Worm (Caenorhabditis elegans): ENCODE results near the gene wip-1.

DNA sequence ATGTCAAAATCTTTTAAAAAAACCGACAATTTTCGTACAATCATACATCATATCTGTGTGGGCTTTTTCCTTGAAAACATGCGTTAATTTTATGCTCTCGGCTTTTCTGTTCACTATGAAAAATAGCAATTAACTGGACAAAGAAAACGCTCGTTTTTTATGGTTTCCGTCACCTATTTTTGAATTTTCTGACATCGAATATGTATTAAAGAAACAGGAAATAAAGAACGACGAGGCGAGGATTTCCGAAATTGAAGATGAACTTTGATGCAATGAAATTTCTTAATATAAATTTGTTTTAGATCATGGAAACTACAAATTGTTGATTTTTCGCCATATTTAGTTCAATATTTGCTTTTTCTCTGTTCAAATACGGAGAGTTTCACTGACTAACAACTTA is 34.5 kb upstream of the wip-1 start:
- no peak for TF ChIP-seq rec-8 (tag; optimal IDR thresholded peaks at IDR 0.05)
- TF ChIP-seq aptf-2 (GFP tag; conservative IDR thresholded peaks at IDR 0.05): no peak
- TF ChIP-seq ceh-27 (GFP tag; optimal IDR thresholded peaks at IDR 0.05): no peak
- TF ChIP-seq tbp1 (GFP tag; optimal IDR thresholded peaks at IDR 0.05): no peak
- no peak for TF ChIP-seq lin-35 (GFP tag; optimal IDR thresholded peaks at IDR 0.05)
- no peak for TF ChIP-seq sea-2 (GFP tag; IDR thresholded peaks at IDR 0.05)
